Worm (Caenorhabditis elegans) whole organism, midembryonic: ENCODE data around the gene tim-1.

Experiments
- T22C8.4 ChIP-seq: fragments of 200-800 bp; sonication (Bioruptor generic); IDR thresholded peaks from 2 replicates; pipeline ENCODE4 v1.3.6; 2022; ENCODE audit warnings: missing genetic modification characterization, missing compliant biosample characterization
- cog-1 ChIP-seq: sonication (generic microtip); optimal IDR thresholded peaks from 2 replicates; lab custom pipeline; 2016; ENCODE audit warnings: missing genetic modification characterization, missing compliant biosample characterization
- flt-1 ChIP-seq: fragments of 200-800 bp; sonication (Bioruptor generic); IDR thresholded peaks from 2 replicates; pipeline ENCODE4 v1.3.6; 2022; ENCODE audit warnings: missing genetic modification characterization, missing compliant biosample characterization
- klf-2 ChIP-seq: fragments of 200-800 bp; sonication (Bioruptor generic); conservative IDR thresholded peaks from 2 replicates; pipeline ENCODE4 v1.3.6; 2022; ENCODE audit warnings: missing genetic modification reagents, missing genetic modification characterization, missing compliant biosample characterization
- med-1 ChIP-seq: sonication (generic microtip); optimal IDR thresholded peaks from 2 replicates; lab custom pipeline; 2017; ENCODE audit warnings: missing genetic modification characterization, mild to moderate bottlenecking, missing compliant biosample characterization, antibody characterized with exemption, missing genetic modification reagents; ENCODE audit not compliant: insufficient read depth
- ref-1 ChIP-seq: fragments of 200-800 bp; sonication (Bioruptor generic); conservative IDR thresholded peaks from 2 replicates; pipeline ENCODE4 v1.3.6; 2022; ENCODE audit warnings: missing genetic modification reagents, missing genetic modification characterization, missing compliant biosample characterization
- tab-1 ChIP-seq: fragments of 200-800 bp; sonication (Bioruptor generic); IDR thresholded peaks from 2 replicates; pipeline ENCODE4 v1.3.6; 2022; ENCODE audit warnings: missing genetic modification characterization, missing compliant biosample characterization
- ztf-23 ChIP-seq: fragments of 200-800 bp; sonication (Bioruptor generic); IDR thresholded peaks from 2 replicates; pipeline ENCODE4 v1.3.6; 2022; ENCODE audit warnings: missing genetic modification reagents, missing genetic modification characterization, missing compliant biosample characterization
- ztf-29 ChIP-seq: fragments of 200-800 bp; sonication (Bioruptor generic); IDR thresholded peaks from 2 replicates; pipeline ENCODE4 v1.3.6; 2022; ENCODE audit warnings: missing genetic modification reagents, missing genetic modification characterization, missing compliant biosample characterization

- TF ChIP-seq ref-1 (GFP tag; lab: Robert Waterston, UW) (no peak), cog-1 (tag; lab: Kevin White, UChicago) (no peak), T22C8.4 (GFP tag; lab: Robert Waterston, UW) (no peak), flt-1 (GFP tag; lab: Robert Waterston, UW) (no peak), klf-2 (GFP tag; lab: Robert Waterston, UW) (no peak), tab-1 (GFP tag; lab: Robert Waterston, UW) (no peak), med-1 (GFP tag; lab: Kevin White, UChicago) (no peak), ztf-23 (GFP tag; lab: Robert Waterston, UW) (no peak), ztf-29 (GFP tag; lab: Robert Waterston, UW) (no peak)
Observed at ce11 chrIII:12259793-12260192, 9.8 kb upstream of the tim-1 start.
